Fruit fly (Drosophila melanogaster): ENCODE data around the gene nebu.
A peak's percentile ranks its signal among the peaks of the same experiment; 100 is the strongest.

The nebu gene

dm6 chr3L:12814806-12815205 lies 28.1 kb downstream of the nebu start (continued):
- no peak for TF ChIP-seq CG4820 (GFP tag; optimal IDR thresholded peaks at IDR 0.05)
- no peak for TF ChIP-seq NC2α (GFP tag; optimal IDR thresholded peaks at IDR 0.05)
- no peak for TF ChIP-seq CG9215 (GFP tag; IDR thresholded peaks at IDR 0.05)
- no peak for TF ChIP-seq CG1792 (GFP tag; optimal IDR thresholded peaks at IDR 0.05)
- no peak for TF ChIP-seq CG33213 (GFP tag; optimal IDR thresholded peaks at IDR 0.05)
- TF ChIP-seq Chrac-16 (GFP tag; optimal IDR thresholded peaks at IDR 0.05), result no peak
- TF ChIP-seq sug (tag; optimal IDR thresholded peaks at IDR 0.05), result no peak
- no peak for TF ChIP-seq psq (GFP tag; optimal IDR thresholded peaks at IDR 0.05)
- no peak for TF ChIP-seq CG17829 (tag; optimal IDR thresholded peaks at IDR 0.05)
- peak; percentile 69 for TF ChIP-seq Bgb (GFP tag; IDR thresholded peaks at IDR 0.05; ENCODE audit: partially characterized antibody)
- no peak for TF ChIP-seq pho (GFP tag; optimal IDR thresholded peaks at IDR 0.05)

dm6 chr3L:12813907-12814306 lies 29.0 kb downstream of the nebu start, which contains the start of the genes Sf3a2 and CG42588:
Gene Sf3a2, minus strand, starts transcription at chr3L:12814019.
Gene CG42588, plus strand, starts transcription at chr3L:12814254.
- TF ChIP-seq btn (GFP tag; optimal IDR thresholded peaks at IDR 0.05) (no peak), Mes4 (GFP tag; optimal IDR thresholded peaks at IDR 0.05) (no peak), CG11695 (GFP tag; IDR thresholded peaks at IDR 0.05) (0 out of 3 replicates have a peak, but pooled peaks have one; percentile 54), Lhr (GFP tag; optimal IDR thresholded peaks at IDR 0.05) (no peak), esg (GFP tag; conservative IDR thresholded peaks at IDR 0.05) (peak; percentile 31), Ets97D (GFP tag; optimal IDR thresholded peaks at IDR 0.05) (peak; percentile 57), Stat92E (GFP tag; optimal IDR thresholded peaks at IDR 0.05) (peak in 1 of 3 experiments; percentile 54), CG31388 (GFP tag; optimal IDR thresholded peaks at IDR 0.05) (peak; percentile 26), dimm (GFP tag; IDR thresholded peaks at IDR 0.05) (no peak), ftz-f1 (GFP tag; optimal IDR thresholded peaks at IDR 0.05) (peak; percentile 10), NK7.1 (GFP tag; optimal IDR thresholded peaks at IDR 0.05) (no peak), Hr39 (optimal IDR thresholded peaks at IDR 0.05) (no peak), CG9932 (GFP tag; IDR thresholded peaks at IDR 0.05) (peak; percentile 89), CG16813 (GFP tag; IDR thresholded peaks at IDR 0.05; ENCODE audit: partially characterized antibody) (peak; percentile 83), eyg (GFP tag; optimal IDR thresholded peaks at IDR 0.05) (no peak), Nf-YC (tag; optimal IDR thresholded peaks at IDR 0.05) (no peak), CG1792 (GFP tag; optimal IDR thresholded peaks at IDR 0.05) (peak; percentile 17), CG18764 (GFP tag; optimal IDR thresholded peaks at IDR 0.05) (peak; percentile 39), grau (tag; optimal IDR thresholded peaks at IDR 0.05) (peak; percentile 76), CG10543 (GFP tag; optimal IDR thresholded peaks at IDR 0.05) (no peak), Dp (GFP tag; optimal IDR thresholded peaks at IDR 0.05) (peak; percentile 22), ap (GFP tag; IDR thresholded peaks at IDR 0.05) (peak; percentile 30; the same call in 1 of the 2 replicates), emc (GFP tag; optimal IDR thresholded peaks at IDR 0.05) (no peak), CG6683 (GFP tag; optimal IDR thresholded peaks at IDR 0.05) (no peak), repo (GFP tag; optimal IDR thresholded peaks at IDR 0.05) (no peak), CG33213 (GFP tag; optimal IDR thresholded peaks at IDR 0.05) (no peak), vfl (GFP tag; optimal IDR thresholded peaks at IDR 0.05) (no peak), zfh2 (GFP tag; optimal IDR thresholded peaks at IDR 0.05) (peak; percentile 26), Meics (GFP tag; optimal IDR thresholded peaks at IDR 0.05) (peak; percentile 49), Eip74EF (GFP tag; optimal IDR thresholded peaks at IDR 0.05) (no peak), pho (GFP tag; optimal IDR thresholded peaks at IDR 0.05) (peak; percentile 64), CG8944 (GFP tag; optimal IDR thresholded peaks at IDR 0.05) (peak; percentile 18), Doc3 (GFP tag; IDR thresholded peaks at IDR 0.05; ENCODE audit: partially characterized antibody) (peak; percentile 87), CkIIα-i1 (GFP tag; IDR thresholded peaks at IDR 0.05) (no peak), CG11093 (GFP tag; IDR thresholded peaks at IDR 0.05) (no peak), lov (optimal IDR thresholded peaks at IDR 0.05) (no peak), lov (GFP tag; IDR thresholded peaks at IDR 0.05) (0 out of 3 replicates have a peak, but pooled peaks have one; percentile 9), Awh (GFP tag; IDR thresholded peaks at IDR 0.05) (no peak), ara (GFP tag; IDR thresholded peaks at IDR 0.05) (peak; percentile 63), CG6175 (GFP tag; IDR thresholded peaks at IDR 0.05) (no peak), Hmr (GFP tag; optimal IDR thresholded peaks at IDR 0.05) (no peak), BtbVII (GFP tag; optimal IDR thresholded peaks at IDR 0.05) (no peak), CG2199 (GFP tag; IDR thresholded peaks at IDR 0.05) (no peak)
